Fruit fly (Drosophila melanogaster) whole organism, embryonic: ENCODE data around the gene IntS10.

Source experiments
- Aef1 ChIP-seq: fragments of 200-800 bp; sonication (Bioruptor generic); IDR thresholded peaks from 3 replicates; pipeline ENCODE4 v1.3.6; 2022; ENCODE audit warnings: missing biosample characterization, missing genetic modification characterization
- Awh ChIP-seq: fragments of 200-800 bp; sonication (Bioruptor generic); IDR thresholded peaks from 2 replicates; pipeline ENCODE4, ENCODE4 v1.3.6; 2022; ENCODE audit warnings: missing biosample characterization, missing genetic modification characterization
- BEAF-32 ChIP-seq: fragments of 200-800 bp; sonication (Bioruptor generic); optimal IDR thresholded peaks from 3 replicates; lab custom pipeline; 2017; ENCODE audit warnings: missing biosample characterization, missing genetic modification characterization, mild to moderate bottlenecking, moderate library complexity, missing genetic modification reagents
- BtbVII ChIP-seq: fragments of 200-800 bp; sonication (Bioruptor generic); optimal IDR thresholded peaks from 3 replicates; lab custom pipeline; 2017; ENCODE audit warnings: missing biosample characterization, mild to moderate bottlenecking, missing genetic modification characterization
- CG10366 ChIP-seq: fragments of 200-800 bp; sonication (Bioruptor generic); IDR thresholded peaks from 2 replicates; pipeline ENCODE4 v1.3.6; 2022; ENCODE audit warnings: missing biosample characterization, missing genetic modification characterization
- CG11247 ChIP-seq: fragments of 200-800 bp; sonication (Bioruptor generic); IDR thresholded peaks from 2 replicates; pipeline ENCODE4 v1.3.6; 2022; ENCODE audit warnings: missing biosample characterization, missing genetic modification characterization
- CG12104 ChIP-seq: fragments of 200-800 bp; sonication (Bioruptor generic); optimal IDR thresholded peaks from 3 replicates; lab custom pipeline; 2016; ENCODE audit warnings: missing biosample characterization, missing genetic modification characterization
- CG12942 ChIP-seq: fragments of 200-800 bp; sonication (Bioruptor generic); optimal IDR thresholded peaks from 3 replicates; lab custom pipeline; 2016; ENCODE audit warnings: missing biosample characterization, missing genetic modification characterization
- CG15514 ChIP-seq: fragments of 200-800 bp; sonication (Bioruptor generic); optimal IDR thresholded peaks from 3 replicates; lab custom pipeline; 2017; ENCODE audit warnings: missing biosample characterization, missing genetic modification characterization, mild to moderate bottlenecking, moderate library complexity, missing genetic modification reagents
- CG17612 ChIP-seq: fragments of 200-800 bp; sonication (Bioruptor generic); IDR thresholded peaks from 2 replicates; pipeline ENCODE4 v1.3.6; 2022; ENCODE audit warnings: missing biosample characterization, missing genetic modification characterization
- CG1832 ChIP-seq: fragments of 200-800 bp; sonication (Bioruptor generic); optimal IDR thresholded peaks from 2 replicates; lab custom pipeline; 2017; ENCODE audit warnings: missing biosample characterization, mild to moderate bottlenecking, missing genetic modification characterization, inconsistent platforms
- CG2129 ChIP-seq: fragments of 200-800 bp; sonication (Bioruptor generic); IDR thresholded peaks from 2 replicates; pipeline ENCODE4 v1.3.6; 2022; ENCODE audit warnings: missing biosample characterization, missing genetic modification characterization; ENCODE audit not compliant: partially characterized antibody
- CG32532 ChIP-seq: fragments of 200-800 bp; sonication (Bioruptor generic); IDR thresholded peaks from 2 replicates; pipeline ENCODE4 v1.3.6; 2022; ENCODE audit warnings: missing biosample characterization, missing genetic modification characterization
- CG4424 ChIP-seq: fragments of 200-800 bp; sonication (Bioruptor generic); optimal IDR thresholded peaks from 3 replicates; lab custom pipeline; 2016; ENCODE audit warnings: missing biosample characterization, missing genetic modification characterization
- CG4730 ChIP-seq: fragments of 200-800 bp; sonication (Bioruptor generic); IDR thresholded peaks from 2 replicates; pipeline ENCODE4 v1.3.6; 2022; ENCODE audit warnings: missing biosample characterization, missing genetic modification characterization
- CG6683 ChIP-seq: fragments of 200-800 bp; sonication (Bioruptor generic); optimal IDR thresholded peaks from 2 replicates; lab custom pipeline; 2017; ENCODE audit warnings: missing biosample characterization, mild to moderate bottlenecking, missing genetic modification characterization, missing genetic modification reagents
- CrebB ChIP-seq: fragments of 200-800 bp; sonication (Bioruptor generic); optimal IDR thresholded peaks from 3 replicates; lab custom pipeline; 2018; ENCODE audit warnings: missing biosample characterization, mild to moderate bottlenecking, missing genetic modification characterization
- D19B ChIP-seq: fragments of 200-800 bp; sonication (Bioruptor generic); optimal IDR thresholded peaks from 2 replicates; lab custom pipeline; 2017; ENCODE audit warnings: missing biosample characterization, mild to moderate bottlenecking, missing genetic modification characterization
- E2f1 ChIP-seq: fragments of 200-800 bp; sonication (Bioruptor generic); IDR thresholded peaks from 2 replicates; pipeline ENCODE4 v1.3.6; 2022; ENCODE audit warnings: missing biosample characterization, missing genetic modification characterization
- Eip74EF ChIP-seq, 2 experiments: fragments of 200-800 bp in 1 of 2; fragments of >200 bp in 1 of 2; sonication (Bioruptor generic) in 1 of 2; optimal IDR thresholded peaks; 2 replicates each; lab custom pipeline; 2017 to 2019; ENCODE audit warnings: missing biosample characterization in 2 of 2, missing genetic modification characterization in 2 of 2, mild to moderate bottlenecking in 1 of 2, moderate library complexity in 1 of 2
- HLH54F ChIP-seq: fragments of 200-800 bp; sonication (Bioruptor generic); optimal IDR thresholded peaks from 3 replicates; lab custom pipeline; 2016; ENCODE audit warnings: missing biosample characterization, missing genetic modification characterization
- Hmr ChIP-seq: fragments of 200-800 bp; sonication (Bioruptor generic); optimal IDR thresholded peaks from 3 replicates; lab custom pipeline; 2017; ENCODE audit warnings: mild to moderate bottlenecking, missing biosample characterization, missing genetic modification reagents, missing genetic modification characterization
- Hr3 ChIP-seq: fragments of 200-800 bp; sonication (Bioruptor generic); optimal IDR thresholded peaks from 3 replicates; lab custom pipeline; 2016; ENCODE audit warnings: missing biosample characterization, missing genetic modification characterization
- MTF-1 ChIP-seq: fragments of 200-800 bp; sonication (Bioruptor generic); optimal IDR thresholded peaks from 2 replicates; lab custom pipeline; 2018; ENCODE audit warnings: missing biosample characterization, mild to moderate bottlenecking, missing genetic modification characterization, borderline replicate concordance
- Mes4 ChIP-seq: fragments of 200-800 bp; sonication (Bioruptor generic); optimal IDR thresholded peaks from 2 replicates; lab custom pipeline; 2016; ENCODE audit warnings: missing biosample characterization, missing genetic modification characterization
- NC2α ChIP-seq: fragments of 200-800 bp; sonication (Bioruptor generic); optimal IDR thresholded peaks from 2 replicates; lab custom pipeline; 2016; ENCODE audit warnings: missing biosample characterization, missing genetic modification characterization
- NK7.1 ChIP-seq: fragments of 200-800 bp; sonication (Bioruptor generic); optimal IDR thresholded peaks from 3 replicates; lab custom pipeline; 2016; ENCODE audit warnings: missing biosample characterization, missing genetic modification characterization
- Oli ChIP-seq: fragments of 200-800 bp; sonication (Bioruptor generic); optimal IDR thresholded peaks from 2 replicates; lab custom pipeline; 2018; ENCODE audit warnings: missing biosample characterization, mild to moderate bottlenecking, missing genetic modification characterization, moderate library complexity
- Sox102F ChIP-seq: fragments of 200-800 bp; sonication (Bioruptor generic); optimal IDR thresholded peaks from 2 replicates; lab custom pipeline; 2018; ENCODE audit warnings: missing biosample characterization, mild to moderate bottlenecking, missing genetic modification characterization, moderate library complexity
- Stat92E ChIP-seq, 3 experiments: fragments of >200 bp in 2 of 3; fragments of 200-800 bp in 1 of 3; sonication (Bioruptor generic) in 1 of 3; optimal IDR thresholded peaks; 2 replicates each; lab custom pipeline; 2017 to 2019; ENCODE audit warnings: missing biosample characterization in 3 of 3, missing genetic modification characterization in 3 of 3, mild to moderate bottlenecking in 1 of 3, moderate library complexity in 1 of 3
- Tbp ChIP-seq: fragments of >200 bp; optimal IDR thresholded peaks from 2 replicates; lab custom pipeline; 2018; ENCODE audit warnings: missing biosample characterization, missing genetic modification characterization
- Trl ChIP-seq, 3 experiments: fragments of >200 bp in 2 of 3; fragments of 200-800 bp in 1 of 3; sonication (Bioruptor generic) in 1 of 3; optimal IDR thresholded peaks; 2 replicates in 1 of 3; 3 replicates in 2 of 3; lab custom pipeline; 2016 to 2017; ENCODE audit warnings: missing biosample characterization in 1 of 3, missing genetic modification characterization in 1 of 3
- cg ChIP-seq: fragments of 200-800 bp; sonication (Bioruptor generic); optimal IDR thresholded peaks from 3 replicates; lab custom pipeline; 2019; ENCODE audit warnings: missing biosample characterization, mild to moderate bottlenecking, missing genetic modification characterization, moderate library complexity
- disco-r ChIP-seq: fragments of 200-800 bp; sonication (Bioruptor generic); optimal IDR thresholded peaks from 2 replicates; lab custom pipeline; 2016; ENCODE audit warnings: missing biosample characterization, missing genetic modification characterization
- dysf ChIP-seq: fragments of 200-800 bp; sonication (Bioruptor generic); IDR thresholded peaks from 3 replicates; pipeline ENCODE4 v1.3.6; 2022; ENCODE audit warnings: missing biosample characterization, missing genetic modification characterization
- fd96Cb ChIP-seq: fragments of 200-800 bp; sonication (Bioruptor generic); optimal IDR thresholded peaks from 2 replicates; lab custom pipeline; 2018; ENCODE audit warnings: missing biosample characterization, mild to moderate bottlenecking, missing genetic modification characterization, moderate library complexity
- gcm2 ChIP-seq: fragments of 200-800 bp; sonication (Bioruptor generic); optimal IDR thresholded peaks from 2 replicates; lab custom pipeline; 2016; ENCODE audit warnings: missing biosample characterization, missing genetic modification characterization
- grn ChIP-seq: fragments of 200-800 bp; sonication (Bioruptor generic); optimal IDR thresholded peaks from 3 replicates; lab custom pipeline; 2017; ENCODE audit warnings: missing biosample characterization, missing genetic modification characterization
- h ChIP-seq: fragments of >200 bp; optimal IDR thresholded peaks from 2 replicates; lab custom pipeline; 2017
- jing ChIP-seq: fragments of 200-800 bp; sonication (Bioruptor generic); optimal IDR thresholded peaks from 2 replicates; lab custom pipeline; 2018; ENCODE audit warnings: missing biosample characterization, mild to moderate bottlenecking, missing genetic modification characterization
- kay ChIP-seq: fragments of 200-800 bp; sonication (Bioruptor generic); optimal IDR thresholded peaks from 2 replicates; lab custom pipeline; 2016; ENCODE audit warnings: missing biosample characterization, missing genetic modification characterization
- klu ChIP-seq: fragments of 200-800 bp; sonication (Bioruptor generic); IDR thresholded peaks from 2 replicates; pipeline ENCODE4 v1.3.6; 2022; ENCODE audit warnings: missing biosample characterization, missing genetic modification characterization
- lbe ChIP-seq: fragments of 200-800 bp; sonication (Bioruptor generic); optimal IDR thresholded peaks from 2 replicates; lab custom pipeline; 2016; ENCODE audit warnings: missing biosample characterization, mild to moderate bottlenecking, missing genetic modification characterization
- oc ChIP-seq: fragments of 200-800 bp; sonication (Bioruptor generic); optimal IDR thresholded peaks from 2 replicates; lab custom pipeline; 2018; ENCODE audit warnings: missing biosample characterization, mild to moderate bottlenecking, missing genetic modification characterization, moderate library complexity
- rib ChIP-seq: fragments of 200-800 bp; sonication (Bioruptor generic); IDR thresholded peaks from 2 replicates; pipeline ENCODE4 v1.3.6; 2022; ENCODE audit warnings: missing biosample characterization, missing genetic modification characterization
- scrt ChIP-seq: fragments of 200-800 bp; sonication (Bioruptor generic); optimal IDR thresholded peaks from 2 replicates; lab custom pipeline; 2018; ENCODE audit warnings: missing biosample characterization, mild to moderate bottlenecking, missing genetic modification characterization, moderate library complexity
- slou ChIP-seq: fragments of 200-800 bp; sonication (Bioruptor generic); optimal IDR thresholded peaks from 3 replicates; lab custom pipeline; 2016; ENCODE audit warnings: missing biosample characterization, missing genetic modification characterization
- sob ChIP-seq: fragments of 200-800 bp; sonication (Bioruptor generic); IDR thresholded peaks from 2 replicates; pipeline ENCODE4 v1.3.6; 2022; ENCODE audit warnings: missing biosample characterization, missing genetic modification characterization
- zfh1 ChIP-seq: fragments of 200-800 bp; sonication (Bioruptor generic); IDR thresholded peaks from 3 replicates; pipeline ENCODE4 v1.3.6; 2022; ENCODE audit warnings: missing biosample characterization, missing genetic modification characterization
- zfh2 ChIP-seq: fragments of 200-800 bp; sonication (Bioruptor generic); optimal IDR thresholded peaks from 2 replicates; lab custom pipeline; 2016; ENCODE audit warnings: missing biosample characterization, missing genetic modification characterization

Gene IntS10

dm6 chr3L:3771406-3771935 is 35.0 kb upstream of the IntS10 start (continued):
- peak; percentile 25 for TF ChIP-seq lbe
- peak; percentile 96 for TF ChIP-seq CG32532 (GFP tag; lab: Robert Waterston, UW)
- TF ChIP-seq Tbp, result no peak
- no peak for TF ChIP-seq disco-r (GFP tag; lab: Kevin White, UChicago)
- no peak for TF ChIP-seq MTF-1 (GFP tag; lab: Kevin White, UChicago)
- TF ChIP-seq HLH54F (GFP tag; lab: Kevin White, UChicago), result no peak
- no peak for TF ChIP-seq gcm2 (GFP tag; lab: Kevin White, UChicago)
- peak; percentile 70 for TF ChIP-seq CrebB (tag; lab: Kevin White, UChicago)
- peak; percentile 85 for TF ChIP-seq E2f1
- peak; percentile 46 for TF ChIP-seq oc (tag; lab: Kevin White, UChicago)
- TF ChIP-seq CG1832 (GFP tag; lab: Kevin White, UChicago), result no peak
- TF ChIP-seq fd96Cb (tag; lab: Kevin White, UChicago), result peak; percentile 31
- peak; percentile 61; the same call in 1 of the 2 replicates for TF ChIP-seq klu (GFP tag; lab: Robert Waterston, UW)
- no peak for TF ChIP-seq jing
- peak; percentile 68 for TF ChIP-seq CG4730 (GFP tag; lab: Robert Waterston, UW)
- TF ChIP-seq Awh, result peak; percentile 83
- peak; percentile 74 for TF ChIP-seq CG11247 (GFP tag; lab: Robert Waterston, UW)
- TF ChIP-seq Hmr (GFP tag; lab: Kevin White, UChicago), result peak; percentile 86
- TF ChIP-seq scrt (GFP tag; lab: Kevin White, UChicago), result peak; percentile 70
- peak; percentile 54 for TF ChIP-seq CG15514 (GFP tag; lab: Kevin White, UChicago)
- TF ChIP-seq CG2129, result no peak
- no peak for TF ChIP-seq Stat92E (GFP tag; optimal IDR thresholded peaks at IDR 0.05; lab: Kevin White, UChicago)
- no peak for TF ChIP-seq cg (GFP tag; lab: Kevin White, UChicago)
- peak; percentile 25 for TF ChIP-seq CG12942
- peak; percentile 90 for TF ChIP-seq Aef1 (GFP tag; lab: Robert Waterston, UW)
- peak; percentile 92 for TF ChIP-seq sob
- no peak for TF ChIP-seq NK7.1 (GFP tag; lab: Kevin White, UChicago)
- peak; percentile 6 for TF ChIP-seq slou (GFP tag; lab: Kevin White, UChicago)
- peak; percentile 60 for TF ChIP-seq Hr3 (GFP tag; lab: Kevin White, UChicago)
- peak; percentile 54 for TF ChIP-seq CG17612 (GFP tag; lab: Robert Waterston, UW)
- no peak for TF ChIP-seq NC2α (GFP tag; lab: Kevin White, UChicago)
- TF ChIP-seq Sox102F (GFP tag; lab: Kevin White, UChicago), result peak; percentile 74
- TF ChIP-seq h (lab: Kevin White, UChicago), result no peak
- no peak for TF ChIP-seq BEAF-32 (GFP tag; lab: Kevin White, UChicago)
- peak; percentile 72; the same call in 2 of the 3 replicates for TF ChIP-seq zfh1
- peak; percentile 42 for TF ChIP-seq CG4424 (GFP tag; lab: Kevin White, UChicago)
- no peak for TF ChIP-seq grn (GFP tag; lab: Kevin White, UChicago)
- TF ChIP-seq CG10366, result peak; percentile 64
- TF ChIP-seq CG12104 (GFP tag; lab: Kevin White, UChicago), result peak; percentile 27
- TF ChIP-seq BtbVII (GFP tag; lab: Kevin White, UChicago), result peak; percentile 68
- TF ChIP-seq Eip74EF (GFP tag; optimal IDR thresholded peaks at IDR 0.05; lab: Kevin White, UChicago), result peak in 1 of 2 experiments; percentile 38
- TF ChIP-seq kay, result peak; percentile 19
- peak; percentile 81 for TF ChIP-seq Oli (tag; lab: Kevin White, UChicago)
- no peak for TF ChIP-seq Trl (optimal IDR thresholded peaks at IDR 0.05; lab: Kevin White, UChicago)
- TF ChIP-seq Trl (GFP tag; optimal IDR thresholded peaks at IDR 0.05; lab: Kevin White, UChicago), result no peak
- peak; percentile 83 for TF ChIP-seq rib (GFP tag; lab: Robert Waterston, UW)
- TF ChIP-seq dysf, result peak; percentile 93
- peak; percentile 36 for TF ChIP-seq D19B (GFP tag; lab: Kevin White, UChicago)
- no peak for TF ChIP-seq Mes4 (GFP tag; lab: Kevin White, UChicago)
- TF ChIP-seq CG6683, result peak; percentile 30
- peak; percentile 15 for TF ChIP-seq zfh2 (GFP tag; lab: Kevin White, UChicago)
